Worm (Caenorhabditis elegans) whole organism, young adult: Measurements from ENCODE around the gene chil-10.

Source experiments
- C17E4.6 ChIP-seq: fragments of 200-800 bp; sonication (Bioruptor generic); IDR thresholded peaks from 2 replicates; pipeline ENCODE4 v1.3.6; 2022; ENCODE audit warnings: missing genetic modification reagents, missing genetic modification characterization, missing compliant biosample characterization
- F37B4.10 ChIP-seq: fragments of 200-800 bp; sonication (Bioruptor generic); IDR thresholded peaks from 2 replicates; pipeline ENCODE4 v1.3.6; 2022; ENCODE audit warnings: missing genetic modification characterization, missing compliant biosample characterization
- F49E8.2 ChIP-seq: sonication (generic microtip); optimal IDR thresholded peaks from 3 replicates; lab custom pipeline; 2017; ENCODE audit warnings: missing genetic modification characterization, mild to moderate bottlenecking, missing compliant biosample characterization, antibody characterized with exemption, moderate library complexity; ENCODE audit not compliant: insufficient read depth
- F52B5.7 ChIP-seq: sonication (generic microtip); optimal IDR thresholded peaks from 2 replicates; lab custom pipeline; 2016; ENCODE audit warnings: mild to moderate bottlenecking, missing genetic modification characterization, missing compliant biosample characterization
- F55B11.4 ChIP-seq: sonication (generic microtip); optimal IDR thresholded peaks from 2 replicates; lab custom pipeline; 2016; ENCODE audit warnings: missing compliant biosample characterization, missing genetic modification characterization, borderline replicate concordance; ENCODE audit not compliant: insufficient read depth
- F57C9.4 ChIP-seq: sonication (generic microtip); optimal IDR thresholded peaks from 2 replicates; lab custom pipeline; 2017; ENCODE audit warnings: mild to moderate bottlenecking, missing genetic modification characterization, missing compliant biosample characterization
- K11D2.4 ChIP-seq: fragments of 200-800 bp; sonication (Bioruptor generic); IDR thresholded peaks from 2 replicates; pipeline ENCODE4 v1.3.6; 2022; ENCODE audit warnings: missing genetic modification reagents, missing genetic modification characterization, missing compliant biosample characterization
- T26A5.8 ChIP-seq: sonication (generic microtip); optimal IDR thresholded peaks from 2 replicates; lab custom pipeline; 2016; ENCODE audit warnings: missing genetic modification characterization, missing compliant biosample characterization
- Y53F4B.3 ChIP-seq: fragments of 200-800 bp; sonication (Bioruptor generic); IDR thresholded peaks from 2 replicates; pipeline ENCODE4 v1.3.6; 2022; ENCODE audit warnings: missing genetic modification reagents, missing genetic modification characterization, missing compliant biosample characterization
- Y53G8AR.9 ChIP-seq: fragments of 200-800 bp; sonication (Bioruptor generic); conservative IDR thresholded peaks from 2 replicates; pipeline ENCODE4 v1.3.6; 2022; ENCODE audit warnings: missing genetic modification reagents, missing genetic modification characterization, missing compliant biosample characterization
- Y67H2A.10 ChIP-seq: fragments of 200-800 bp; sonication (Bioruptor generic); conservative IDR thresholded peaks from 2 replicates; pipeline ENCODE4 v1.3.6; 2022; ENCODE audit warnings: missing genetic modification reagents, missing genetic modification characterization, missing compliant biosample characterization
- ama-1 ChIP-seq, 3 experiments: fragments of 150-350 bp in 1 of 3; sonication (generic microtip) in 2 of 3; optimal IDR thresholded peaks; 2 replicates each; lab custom pipeline; 2014 to 2018; ENCODE audit warnings: missing biosample characterization in 2 of 3, missing genetic modification characterization in 2 of 3, missing genetic modification reagents in 2 of 3
- athp-1 ChIP-seq: sonication (generic microtip); optimal IDR thresholded peaks from 2 replicates; lab custom pipeline; 2017; ENCODE audit warnings: mild to moderate bottlenecking, missing genetic modification characterization, missing compliant biosample characterization
- attf-5 ChIP-seq: fragments of 200-800 bp; sonication (Bioruptor generic); optimal IDR thresholded peaks from 2 replicates; lab custom pipeline; 2018; ENCODE audit warnings: mild to moderate bottlenecking, missing genetic modification characterization, missing compliant biosample characterization
- bed-2 ChIP-seq: fragments of 200-800 bp; sonication (Bioruptor generic); IDR thresholded peaks from 2 replicates; pipeline ENCODE4 v1.3.6; 2022; ENCODE audit warnings: missing genetic modification reagents, missing genetic modification characterization, missing compliant biosample characterization
- cebp-1 ChIP-seq, 2 experiments: fragments of 200-800 bp in 1 of 2; sonication (Bioruptor generic) in 1 of 2; sonication (generic microtip) in 1 of 2; IDR thresholded peaks in 1 of 2; optimal IDR thresholded peaks in 1 of 2; 2 replicates each; pipeline versions ENCODE4 v1.3.6 to Lab custom; 2017 to 2022; ENCODE audit warnings: missing compliant biosample characterization in 2 of 2, missing genetic modification characterization in 2 of 2, mild to moderate bottlenecking in 1 of 2, missing genetic modification reagents in 1 of 2, moderate library complexity in 1 of 2
- ceh-27 ChIP-seq: fragments of 200-800 bp; sonication (Bioruptor generic); optimal IDR thresholded peaks from 2 replicates; lab custom pipeline; 2018; ENCODE audit warnings: mild to moderate bottlenecking, missing genetic modification characterization, moderate library complexity, missing compliant biosample characterization
- ceh-40 ChIP-seq: fragments of 200-800 bp; sonication (Bioruptor generic); IDR thresholded peaks from 2 replicates; pipeline ENCODE4 v1.3.6; 2022; ENCODE audit warnings: missing genetic modification characterization, missing compliant biosample characterization
- ceh-91 ChIP-seq: fragments of 200-800 bp; sonication (Bioruptor generic); IDR thresholded peaks from 2 replicates; pipeline ENCODE4 v1.3.6; 2022; ENCODE audit warnings: missing genetic modification reagents, missing genetic modification characterization, missing compliant biosample characterization
- egl-18 ChIP-seq: fragments of 200-800 bp; sonication (Bioruptor generic); IDR thresholded peaks from 2 replicates; pipeline ENCODE4 v1.3.6; 2022; ENCODE audit warnings: missing genetic modification reagents, missing genetic modification characterization, missing compliant biosample characterization
- hmg-1.2 ChIP-seq: fragments of 200-800 bp; sonication (Bioruptor generic); IDR thresholded peaks from 2 replicates; pipeline ENCODE4 v1.3.6; 2022; ENCODE audit warnings: missing genetic modification reagents, missing genetic modification characterization, missing compliant biosample characterization
- let-607 ChIP-seq, 2 experiments: fragments of 200-800 bp in 1 of 2; sonication (Bioruptor generic) in 1 of 2; sonication (generic microtip) in 1 of 2; optimal IDR thresholded peaks; 2 replicates each; lab custom pipeline; 2016 to 2018; ENCODE audit warnings: mild to moderate bottlenecking in 2 of 2, missing compliant biosample characterization in 2 of 2, missing genetic modification characterization in 2 of 2, moderate library complexity in 2 of 2, missing genotype in 1 of 2
- lin-40 ChIP-seq: sonication (generic microtip); optimal IDR thresholded peaks from 2 replicates; lab custom pipeline; 2016; ENCODE audit warnings: missing genetic modification characterization, mild to moderate bottlenecking, missing compliant biosample characterization, missing genotype, missing genetic modification reagents
- lin-54 ChIP-seq: fragments of 200-800 bp; sonication (Bioruptor generic); optimal IDR thresholded peaks from 2 replicates; lab custom pipeline; 2018; ENCODE audit warnings: mild to moderate bottlenecking, missing genetic modification characterization, missing compliant biosample characterization
- madf-3 ChIP-seq: fragments of 200-800 bp; sonication (Bioruptor generic); IDR thresholded peaks from 2 replicates; pipeline ENCODE4 v1.3.6; 2022; ENCODE audit warnings: missing genetic modification reagents, missing genetic modification characterization, missing compliant biosample characterization
- mxl-1 ChIP-seq: sonication (generic microtip); optimal IDR thresholded peaks from 2 replicates; lab custom pipeline; 2016; ENCODE audit warnings: missing genetic modification characterization, missing compliant biosample characterization
- nfya-2 ChIP-seq: fragments of 200-800 bp; sonication (Bioruptor generic); IDR thresholded peaks from 2 replicates; pipeline ENCODE4 v1.3.6; 2022; ENCODE audit warnings: missing genetic modification reagents, missing genetic modification characterization, missing compliant biosample characterization
- nhr-80 ChIP-seq: sonication (generic microtip); optimal IDR thresholded peaks from 2 replicates; lab custom pipeline; 2016; ENCODE audit warnings: missing genetic modification characterization, missing compliant biosample characterization
- nhr-90 ChIP-seq: sonication (generic microtip); optimal IDR thresholded peaks from 2 replicates; lab custom pipeline; 2016; ENCODE audit warnings: missing genotype, mild to moderate bottlenecking, missing genetic modification characterization, missing compliant biosample characterization
- rec-8 ChIP-seq, 2 experiments: sonication (generic microtip); optimal IDR thresholded peaks; 2 replicates each; lab custom pipeline; 2016; ENCODE audit warnings: mild to moderate bottlenecking in 2 of 2, missing genetic modification characterization in 2 of 2, missing genetic modification reagents in 2 of 2, missing genotype in 2 of 2, missing biosample characterization in 1 of 2, missing compliant biosample characterization in 1 of 2, moderate library complexity in 1 of 2
- repo-1 ChIP-seq: sonication (generic microtip); optimal IDR thresholded peaks from 2 replicates; lab custom pipeline; 2017; ENCODE audit warnings: mild to moderate bottlenecking, missing genetic modification characterization, missing compliant biosample characterization
- sea-2 ChIP-seq: fragments of 200-800 bp; sonication (Bioruptor generic); IDR thresholded peaks from 2 replicates; pipeline ENCODE4 v1.3.6; 2022; ENCODE audit warnings: missing genetic modification characterization, missing compliant biosample characterization
- snpc-3.4 ChIP-seq: sonication (generic microtip); optimal IDR thresholded peaks from 2 replicates; lab custom pipeline; 2017; ENCODE audit warnings: missing genetic modification characterization, mild to moderate bottlenecking, missing compliant biosample characterization, antibody characterized with exemption, moderate library complexity, missing genotype, missing genetic modification reagents
- snpc-4 ChIP-seq, 5 experiments: fragments of 150-350 bp in 1 of 5; sonication (generic microtip) in 4 of 5; optimal IDR thresholded peaks; 2 replicates each; lab custom pipeline; 2014 to 2018; ENCODE audit warnings: missing genetic modification characterization in 5 of 5, missing biosample characterization in 3 of 5, antibody characterized with exemption in 2 of 5, mild to moderate bottlenecking in 2 of 5, missing compliant biosample characterization in 2 of 5, missing genotype in 2 of 5, moderate library complexity in 2 of 5, missing genetic modification reagents in 1 of 5
- xnd-1 ChIP-seq: sonication (generic microtip); optimal IDR thresholded peaks from 2 replicates; lab custom pipeline; 2016; ENCODE audit warnings: missing genotype, missing genetic modification reagents, missing genetic modification characterization, missing compliant biosample characterization
- zfh-2 ChIP-seq: fragments of 200-800 bp; sonication (Bioruptor generic); conservative IDR thresholded peaks from 2 replicates; pipeline ENCODE4 v1.3.6; 2022; ENCODE audit warnings: missing genetic modification reagents, missing genetic modification characterization, missing compliant biosample characterization
- ztf-3 ChIP-seq: fragments of 200-800 bp; sonication (Bioruptor generic); optimal IDR thresholded peaks from 2 replicates; lab custom pipeline; 2018; ENCODE audit warnings: mild to moderate bottlenecking, missing genetic modification characterization, missing compliant biosample characterization
- ztf-6 ChIP-seq: fragments of 200-800 bp; sonication (Bioruptor generic); IDR thresholded peaks from 2 replicates; pipeline ENCODE4 v1.3.6; 2022; ENCODE audit warnings: missing genetic modification reagents, missing genetic modification characterization, missing compliant biosample characterization

Gene chil-10

DNA sequence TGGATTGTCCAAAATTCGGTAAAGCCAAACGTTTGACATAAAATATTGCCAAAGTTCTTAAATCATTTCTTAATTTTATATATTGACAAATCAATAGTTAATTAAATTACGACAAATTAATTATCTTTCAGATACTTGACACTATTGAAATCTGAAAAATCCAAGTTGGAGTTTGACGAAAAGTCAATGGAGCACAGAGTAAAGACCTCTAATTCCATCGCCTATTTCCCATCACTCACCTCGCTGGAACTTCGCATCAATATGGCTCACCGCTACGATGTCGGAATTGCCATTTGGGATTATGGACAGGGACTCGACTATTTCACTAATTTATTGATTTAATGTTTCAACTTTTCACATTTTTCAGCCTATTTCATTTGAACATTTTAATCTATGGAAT is 2.5 kb downstream of the chil-10 start:
- no peak for TF ChIP-seq ceh-40
- no peak for TF ChIP-seq xnd-1 (tag; lab: Kevin White, UChicago)
- TF ChIP-seq let-607 (tag; optimal IDR thresholded peaks at IDR 0.05; lab: Kevin White, UChicago), result no peak
- TF ChIP-seq C17E4.6 (GFP tag; lab: Robert Waterston, UW), result no peak
- no peak for TF ChIP-seq snpc-3.4 (tag; lab: Kevin White, UChicago)
- TF ChIP-seq F55B11.4 (tag; lab: Kevin White, UChicago), result no peak

DNA sequence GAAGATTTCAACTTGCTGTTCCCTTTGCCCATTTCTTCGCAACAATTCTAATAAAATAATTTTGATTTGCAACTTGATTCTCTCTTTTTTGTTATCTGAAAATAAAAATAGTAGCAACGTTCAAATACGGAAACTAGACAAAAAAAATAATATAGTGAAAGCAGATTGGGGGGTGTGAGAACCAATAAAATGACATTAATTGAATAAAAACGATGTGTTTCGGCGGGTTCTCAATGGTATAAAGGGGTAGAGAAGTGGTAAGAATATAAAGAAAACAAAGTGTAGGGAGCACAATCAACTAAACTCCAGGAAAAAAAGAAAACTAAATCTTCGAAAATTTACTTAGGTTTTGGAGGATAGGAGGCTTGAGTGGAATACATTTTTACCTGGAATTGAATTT is 5.5 kb downstream of the chil-10 start, which contains the start of gene ncs-1:
TSS of gene ncs-1 (minus strand) at position 101 of the 400 bp plus-strand sequence.
- TF ChIP-seq repo-1 (tag; lab: Kevin White, UChicago) (no peak), F55B11.4 (tag; lab: Kevin White, UChicago) (no peak), sea-2 (GFP tag; lab: Robert Waterston, UW) (no peak), bed-2 (GFP tag; lab: Robert Waterston, UW) (no peak), F49E8.2 (tag; lab: Kevin White, UChicago) (no peak)
- TF ChIP-seq, all 124 proteins: peak for 0

DNA sequence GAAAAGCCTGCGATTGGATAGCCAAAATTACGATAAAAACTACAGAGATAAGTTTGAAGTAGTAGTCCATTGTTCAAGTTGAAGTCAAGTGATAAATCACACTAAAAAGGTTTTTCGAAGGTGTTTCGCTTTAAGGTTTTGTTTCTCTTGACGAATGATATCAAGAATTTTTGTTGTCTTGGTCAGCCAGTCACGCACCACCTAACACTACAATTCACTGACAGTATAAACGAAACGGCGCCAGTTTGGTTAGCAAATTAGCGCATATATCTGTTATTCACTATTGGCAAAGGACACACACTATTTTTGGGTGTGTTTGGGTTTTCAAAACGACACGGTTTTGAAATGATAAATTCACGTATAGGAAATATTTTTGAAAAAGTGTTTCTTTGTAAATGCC is 12.4 kb downstream of the chil-10 start, which contains the start of gene C44C1.6:
TSS of gene C44C1.6 (minus strand) at position 199 of the 400 bp plus-strand sequence.
- TF ChIP-seq nfya-2 (GFP tag; lab: Robert Waterston, UW) (no peak), Y53G8AR.9 (GFP tag; lab: Robert Waterston, UW) (no peak), mxl-1 (tag; lab: Kevin White, UChicago) (no peak), cebp-1 (GFP tag; IDR thresholded peaks at IDR 0.05; lab: Robert Waterston, UW) (no peak), cebp-1 (tag; optimal IDR thresholded peaks at IDR 0.05; lab: Kevin White, UChicago) (no peak), nhr-90 (tag; lab: Kevin White, UChicago) (no peak), ama-1 (optimal IDR thresholded peaks at IDR 0.05; lab: Kevin White, UChicago) (no peak), ama-1 (GFP tag; optimal IDR thresholded peaks at IDR 0.05; lab: Kevin White, UChicago) (no peak), ztf-3 (GFP tag; lab: Kevin White, UChicago) (no peak), lin-54 (GFP tag; lab: Kevin White, UChicago) (no peak), athp-1 (tag; lab: Kevin White, UChicago) (no peak), Y53F4B.3 (no peak), Y67H2A.10 (GFP tag; lab: Robert Waterston, UW) (no peak), xnd-1 (tag; lab: Kevin White, UChicago) (no peak), F49E8.2 (tag; lab: Kevin White, UChicago) (no peak), rec-8 (tag; optimal IDR thresholded peaks at IDR 0.05; lab: Kevin White, UChicago) (no peak), F52B5.7 (tag; lab: Kevin White, UChicago) (no peak), madf-3 (GFP tag; lab: Robert Waterston, UW) (no peak), K11D2.4 (GFP tag; lab: Robert Waterston, UW) (no peak), C17E4.6 (GFP tag; lab: Robert Waterston, UW) (no peak)
- TF ChIP-seq, all 124 proteins: peak for 0

DNA sequence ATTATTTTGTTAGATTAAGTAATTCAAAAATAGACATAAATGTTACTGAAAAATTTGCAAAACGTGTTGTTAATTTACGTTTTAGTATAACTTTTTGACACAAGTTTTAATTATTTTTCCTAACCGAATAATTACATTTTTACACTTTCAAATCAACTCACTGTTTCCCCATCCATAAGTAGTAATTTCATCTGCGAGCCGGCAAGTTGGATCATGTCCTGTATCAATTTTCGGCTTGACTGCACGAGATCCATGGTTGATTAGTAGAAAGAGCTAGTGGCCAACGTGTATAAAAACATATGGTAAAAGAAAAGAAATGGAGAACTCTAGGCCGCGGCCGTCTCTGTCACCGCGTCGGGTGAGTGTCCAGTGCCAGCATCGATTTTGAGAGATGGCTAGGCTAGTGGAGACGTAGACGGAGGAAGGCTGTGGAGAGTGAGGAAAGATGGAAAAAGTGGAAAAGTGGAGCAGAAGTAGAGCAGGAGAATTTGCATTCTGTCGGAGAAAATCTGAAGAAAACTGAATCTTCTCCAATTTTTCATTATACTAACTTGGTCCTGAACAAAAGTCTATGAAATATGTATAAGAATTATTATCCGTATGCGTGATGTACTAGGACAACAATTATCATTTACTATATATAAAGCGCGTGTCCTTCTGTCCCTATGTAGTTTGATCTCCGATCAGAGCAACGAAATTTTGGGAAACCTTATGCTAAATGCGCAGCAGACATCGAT is 17.0 kb downstream of the chil-10 start, which contains the start of gene vps-45:
TSS of gene vps-45 (minus strand) at position 350 of the 737 bp plus-strand sequence.
- TF ChIP-seq lin-40 (tag; lab: Kevin White, UChicago), result peak; percentile 8
- no peak for TF ChIP-seq F37B4.10
- TF ChIP-seq hmg-1.2 (GFP tag; lab: Robert Waterston, UW), result peak; percentile 38
- no peak for TF ChIP-seq ztf-6 (GFP tag; lab: Robert Waterston, UW)
- no peak for TF ChIP-seq ztf-3 (GFP tag; lab: Kevin White, UChicago)
- no peak for TF ChIP-seq snpc-4 (GFP tag; optimal IDR thresholded peaks at IDR 0.05; lab: Kevin White, UChicago)
- peak in 2 of 4 experiments; percentile 80 to 82 for TF ChIP-seq snpc-4 (tag; optimal IDR thresholded peaks at IDR 0.05; lab: Kevin White, UChicago)
- TF ChIP-seq attf-5 (GFP tag; lab: Kevin White, UChicago), result peak; percentile 21
- TF ChIP-seq ceh-91, result no peak
- TF ChIP-seq T26A5.8, result no peak
- TF ChIP-seq egl-18, result no peak
- peak; percentile 69 for TF ChIP-seq zfh-2 (GFP tag; lab: Robert Waterston, UW)
- no peak for TF ChIP-seq F57C9.4 (tag; lab: Kevin White, UChicago)
- TF ChIP-seq ceh-27 (GFP tag; lab: Kevin White, UChicago), result peak; percentile 41
- TF ChIP-seq nhr-80, result peak; percentile 37
